Worm (Caenorhabditis elegans): ENCODE results near the gene lsy-13.

DNA sequence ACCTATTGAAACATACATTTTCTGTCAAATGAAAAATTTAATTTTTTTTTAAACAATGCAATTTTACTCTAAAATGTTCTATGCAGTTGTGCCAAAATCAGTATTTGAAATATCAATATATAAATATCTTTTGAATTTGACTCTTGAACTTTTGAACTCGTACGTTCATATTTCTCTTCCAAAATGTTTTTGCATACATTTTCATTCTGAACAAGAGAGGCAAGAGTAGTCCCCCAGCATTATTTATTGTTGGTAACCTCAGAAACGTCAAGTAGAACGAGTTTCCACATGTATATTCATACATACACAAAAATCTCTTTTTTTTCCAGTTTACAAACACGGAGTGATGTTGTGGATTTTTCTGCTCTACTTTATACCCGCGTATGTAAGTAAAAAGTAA, 32.3 kb upstream of the lsy-13 start, which contains the start of gene clec-194:
- no peak for TF ChIP-seq aly-2 (tag; optimal IDR thresholded peaks at IDR 0.05)
- no peak for TF ChIP-seq unc-62 (GFP tag; optimal IDR thresholded peaks at IDR 0.05)

Measured in whole organism, L2 larva.